Worm (Caenorhabditis elegans): ENCODE measurements around the gene srd-11.

srd-11 gene

DNA sequence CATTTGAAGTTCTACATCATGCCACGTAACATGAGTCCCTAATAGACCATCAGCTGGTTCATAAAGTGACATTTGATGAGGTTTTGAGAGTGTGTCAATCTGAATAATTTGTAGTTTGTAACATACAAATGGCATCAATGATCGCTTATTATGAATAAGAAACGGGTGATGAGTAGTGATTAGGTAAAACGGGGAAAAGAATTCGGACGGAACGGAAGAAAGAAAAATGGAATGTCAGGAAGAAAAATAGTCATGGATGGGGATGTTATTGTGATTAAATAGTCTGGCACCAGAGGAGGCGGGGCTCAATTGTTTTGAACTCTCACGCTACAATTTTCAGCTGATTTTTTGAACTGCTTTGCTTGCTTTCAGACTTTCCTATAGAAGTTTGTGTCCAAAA, 14.5 kb upstream of the srd-11 start, which contains the start of gene H37A05.2:
TSS of gene H37A05.2 (minus strand) at position 101 of the 400 bp plus-strand sequence.
- TF ChIP-seq flh-1 (GFP tag; optimal IDR thresholded peaks at IDR 0.05) (no peak), ham-2 (GFP tag; optimal IDR thresholded peaks at IDR 0.05) (no peak), ceh-83 (GFP tag; optimal IDR thresholded peaks at IDR 0.05) (no peak), mab-5 (tag; optimal IDR thresholded peaks at IDR 0.05) (no peak), unc-39 (tag; optimal IDR thresholded peaks at IDR 0.05) (no peak), nhr-76 (tag; optimal IDR thresholded peaks at IDR 0.05) (no peak), nhr-12 (tag; optimal IDR thresholded peaks at IDR 0.05) (no peak), sptf-1 (tag; optimal IDR thresholded peaks at IDR 0.05) (no peak)

DNA sequence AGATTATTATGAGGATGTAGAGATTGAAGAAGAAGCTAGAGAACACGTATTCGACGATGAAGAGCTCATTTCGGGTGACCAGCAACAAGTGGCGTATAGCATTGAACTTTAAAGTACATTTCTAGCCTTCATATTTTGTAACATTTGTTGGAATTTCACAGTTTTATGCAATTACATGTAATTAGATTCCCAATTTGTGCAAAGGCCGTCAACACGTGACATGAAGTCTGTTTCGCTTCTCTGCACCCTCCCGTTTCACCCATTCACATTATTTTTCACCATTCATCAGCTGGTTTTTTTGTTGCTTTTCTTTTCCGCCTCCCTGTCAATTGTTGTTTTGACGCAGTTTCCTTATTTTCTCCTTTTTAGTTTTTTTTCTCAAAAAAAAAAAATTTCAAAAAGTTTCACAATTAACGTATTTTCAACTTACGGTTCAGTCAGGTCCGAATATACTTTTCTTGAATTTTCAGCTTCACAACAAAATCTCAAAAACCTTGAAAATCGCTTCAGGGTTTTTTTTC, 7.5 kb upstream of the srd-11 start, which contains the start of gene sde-2:
TSS of gene sde-2 (plus strand) at position 471 of the 521 bp plus-strand sequence.
- TF ChIP-seq M03D4.4 (tag; optimal IDR thresholded peaks at IDR 0.05) (no peak), ces-1 (GFP tag; optimal IDR thresholded peaks at IDR 0.05) (peak; percentile 82)

DNA sequence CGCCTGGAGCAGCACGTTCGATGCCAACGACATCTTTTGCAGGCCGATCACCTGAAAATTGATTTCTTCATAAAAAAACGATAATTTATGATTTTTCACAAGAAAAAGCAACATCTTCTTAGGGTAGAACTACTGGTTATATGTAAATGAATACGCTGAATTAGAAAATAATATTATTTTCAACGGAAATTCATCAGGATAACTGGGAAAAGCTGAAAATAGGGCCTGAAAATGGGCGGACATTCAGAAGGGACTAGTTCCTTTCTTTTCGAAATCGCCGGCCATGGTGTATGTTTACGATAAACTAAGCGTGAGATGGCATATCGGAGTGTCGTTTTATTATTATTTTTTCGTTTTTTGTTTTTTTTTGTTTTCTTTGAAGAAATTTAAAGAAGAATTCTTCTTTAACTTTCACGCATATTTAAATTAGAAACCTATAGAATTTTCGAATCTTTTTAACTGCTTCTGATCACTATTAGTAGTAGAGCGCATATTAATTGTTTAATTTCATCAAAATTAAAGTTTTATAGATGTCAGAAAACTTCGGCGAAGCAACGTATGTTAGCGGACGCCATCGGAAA, 6.0 kb upstream of the srd-11 start, which contains the start of the genes nduv-2 and F53F4.12:
TSS of gene nduv-2 (minus strand) at position 51 of the 581 bp plus-strand sequence.
TSS of gene F53F4.12 (plus strand) at position 531 of the 581 bp plus-strand sequence.
- TF ChIP-seq elt-3 (tag; optimal IDR thresholded peaks at IDR 0.05) = no peak
- no peak for TF ChIP-seq unc-62 (GFP tag; optimal IDR thresholded peaks at IDR 0.05)
- no peak for TF ChIP-seq ceh-39 (tag; optimal IDR thresholded peaks at IDR 0.05)
- TF ChIP-seq nhr-76 (tag; optimal IDR thresholded peaks at IDR 0.05) = no peak

DNA sequence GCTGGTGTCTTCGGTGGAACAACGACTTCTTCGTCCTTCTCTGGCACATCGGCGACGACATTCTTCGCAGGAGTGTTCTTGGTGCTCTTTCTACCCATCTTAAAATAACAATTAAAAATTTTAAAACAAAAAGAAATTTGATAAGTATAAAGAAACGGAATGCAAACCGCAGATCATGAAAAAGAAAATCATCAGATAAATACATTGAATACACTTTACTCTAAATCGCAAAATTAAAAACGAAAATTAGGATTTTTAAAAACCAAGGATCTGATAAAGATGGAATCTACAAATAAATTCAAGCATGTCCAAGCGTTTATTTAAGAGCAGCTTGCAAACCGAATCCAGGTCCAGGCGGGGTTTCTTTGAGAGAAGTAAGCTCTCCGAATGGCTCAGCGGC, 4.8 kb upstream of the srd-11 start, which contains the start of gene F53F4.11:
TSS of gene F53F4.11 (minus strand) at position 101 of the 400 bp plus-strand sequence.
- TF ChIP-seq unc-62 (GFP tag; optimal IDR thresholded peaks at IDR 0.05) = no peak
- no peak for TF ChIP-seq cnd-1 (tag; optimal IDR thresholded peaks at IDR 0.05)
- no peak for TF ChIP-seq unc-39 (tag; optimal IDR thresholded peaks at IDR 0.05)
- TF ChIP-seq mab-5 (tag; optimal IDR thresholded peaks at IDR 0.05) = no peak
- no peak for TF ChIP-seq nhr-76 (tag; optimal IDR thresholded peaks at IDR 0.05)
- no peak for TF ChIP-seq sptf-1 (tag; optimal IDR thresholded peaks at IDR 0.05)
- TF ChIP-seq nhr-2 (tag; optimal IDR thresholded peaks at IDR 0.05) = no peak
- TF ChIP-seq ces-1 (GFP tag; optimal IDR thresholded peaks at IDR 0.05) = no peak
- TF ChIP-seq nhr-237 (tag; optimal IDR thresholded peaks at IDR 0.05) = no peak
- TF ChIP-seq lsy-2 (tag; optimal IDR thresholded peaks at IDR 0.05) = no peak
- no peak for TF ChIP-seq unc-120 (tag; optimal IDR thresholded peaks at IDR 0.05; ENCODE audit: poor library complexity, severe bottlenecking)
- no peak for TF ChIP-seq elt-3 (tag; optimal IDR thresholded peaks at IDR 0.05)
- TF ChIP-seq lin-32 (GFP tag; optimal IDR thresholded peaks at IDR 0.05) = no peak
- TF ChIP-seq mls-2 (tag; optimal IDR thresholded peaks at IDR 0.05) = no peak
- no peak for TF ChIP-seq ztf-11 (tag; optimal IDR thresholded peaks at IDR 0.05)
- no peak for TF ChIP-seq hlh-1 (tag; optimal IDR thresholded peaks at IDR 0.05)

DNA sequence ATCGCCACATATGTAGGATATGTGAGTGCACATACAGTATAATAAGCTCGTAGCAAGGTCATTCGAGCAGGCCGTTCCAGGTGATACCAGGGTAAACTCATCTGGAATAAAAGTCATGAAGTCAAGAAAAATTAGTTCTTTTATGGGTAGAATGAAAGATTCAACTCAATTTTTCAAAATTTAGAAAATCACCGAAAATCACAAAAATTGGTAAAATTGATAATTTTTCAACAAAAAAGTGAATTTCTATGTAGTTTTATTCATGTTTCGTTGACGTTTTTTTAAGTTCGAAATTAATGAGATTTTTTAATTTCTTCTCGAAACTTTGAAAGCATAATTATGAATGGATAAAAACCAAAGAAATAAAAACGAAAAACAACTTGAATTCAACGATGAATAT, 2.1 kb upstream of the srd-11 start, which contains the start of gene F53F4.16:
TSS of gene F53F4.16 (minus strand) at position 101 of the 400 bp plus-strand sequence.
- TF ChIP-seq mls-2 (tag; optimal IDR thresholded peaks at IDR 0.05) = no peak
- TF ChIP-seq hlh-1 (tag; optimal IDR thresholded peaks at IDR 0.05) = no peak
- TF ChIP-seq mab-5 (tag; optimal IDR thresholded peaks at IDR 0.05) = no peak
- no peak for TF ChIP-seq elt-3 (tag; optimal IDR thresholded peaks at IDR 0.05)
- no peak for TF ChIP-seq lsy-2 (tag; optimal IDR thresholded peaks at IDR 0.05)
- TF ChIP-seq ham-2 (GFP tag; optimal IDR thresholded peaks at IDR 0.05) = no peak
- TF ChIP-seq M03D4.4 (tag; optimal IDR thresholded peaks at IDR 0.05) = no peak

DNA sequence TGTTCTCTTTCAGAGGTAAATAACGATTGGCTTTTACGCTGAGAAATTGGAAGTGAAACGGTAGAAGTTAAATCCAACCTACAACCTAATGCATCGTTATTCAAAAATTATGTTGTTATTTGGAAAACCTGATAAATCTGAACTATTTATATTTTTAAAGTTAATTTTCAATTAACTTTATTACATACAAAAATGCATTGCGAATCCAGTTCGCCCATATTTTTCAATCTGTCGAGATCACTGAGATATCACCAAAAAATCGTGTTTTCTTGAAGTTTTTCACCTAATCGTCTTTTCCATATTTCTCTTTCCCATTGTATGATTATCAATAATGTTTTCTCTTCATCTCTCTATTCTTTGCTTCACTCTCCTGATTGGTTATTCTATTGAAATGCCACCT, 1.0 kb upstream of the srd-11 start, which contains the start of gene F53F4.15:
TSS of gene F53F4.15 (plus strand) at position 301 of the 400 bp plus-strand sequence.
- TF ChIP-seq nhr-28 (tag; optimal IDR thresholded peaks at IDR 0.05) (no peak), nhr-76 (tag; optimal IDR thresholded peaks at IDR 0.05) (no peak), zip-8 (tag; optimal IDR thresholded peaks at IDR 0.05) (no peak), ceh-43 (GFP tag; optimal IDR thresholded peaks at IDR 0.05) (no peak), drap-1 (GFP tag; optimal IDR thresholded peaks at IDR 0.05) (no peak), sptf-1 (tag; optimal IDR thresholded peaks at IDR 0.05) (no peak), pha-4 (tag; optimal IDR thresholded peaks at IDR 0.05) (no peak), unc-62 (GFP tag; optimal IDR thresholded peaks at IDR 0.05) (no peak), lin-32 (GFP tag; optimal IDR thresholded peaks at IDR 0.05) (no peak), blmp-1 (tag; optimal IDR thresholded peaks at IDR 0.05) (no peak), ceh-39 (tag; optimal IDR thresholded peaks at IDR 0.05) (no peak), nhr-237 (tag; optimal IDR thresholded peaks at IDR 0.05) (no peak), mep-1 (tag; optimal IDR thresholded peaks at IDR 0.05) (no peak), bed-3 (GFP tag; optimal IDR thresholded peaks at IDR 0.05) (no peak), unc-39 (tag; optimal IDR thresholded peaks at IDR 0.05) (no peak), M03D4.4 (tag; optimal IDR thresholded peaks at IDR 0.05) (no peak)
